Fruit fly (Drosophila melanogaster) whole organism, adult: ENCODE data around the gene Mtr4.

Experiments used
- CG11617 ChIP-seq: fragments of 200-800 bp; sonication (Bioruptor generic); optimal IDR thresholded peaks from 2 replicates; lab custom pipeline; 2017; ENCODE audit warnings: mild to moderate bottlenecking, missing biosample characterization, missing genetic modification reagents, missing genetic modification characterization
- CG7045 ChIP-seq: fragments of 200-800 bp; sonication (Bioruptor generic); optimal IDR thresholded peaks from 2 replicates; lab custom pipeline; 2017; ENCODE audit warnings: missing biosample characterization, mild to moderate bottlenecking, missing genetic modification characterization
- Crg-1 ChIP-seq: fragments of 200-800 bp; sonication (Bioruptor generic); optimal IDR thresholded peaks from 2 replicates; lab custom pipeline; 2016; ENCODE audit warnings: missing biosample characterization, missing genetic modification characterization
- Hr96 ChIP-seq: fragments of 200-800 bp; sonication (Bioruptor generic); optimal IDR thresholded peaks from 2 replicates; lab custom pipeline; 2016; ENCODE audit warnings: missing biosample characterization, missing genetic modification characterization
- kay ChIP-seq: fragments of 200-800 bp; sonication (Bioruptor generic); peaks from one replicate; lab custom pipeline; 2016; ENCODE audit warnings: missing biosample characterization, missing genetic modification characterization, borderline replicate concordance
- ovo ChIP-seq: fragments of 200-800 bp; sonication (Bioruptor generic); optimal IDR thresholded peaks from 2 replicates; lab custom pipeline; 2016; ENCODE audit warnings: missing biosample characterization, missing genetic modification characterization
- tj ChIP-seq: fragments of 200-800 bp; sonication (Bioruptor generic); optimal IDR thresholded peaks from 3 replicates; lab custom pipeline; 2017; ENCODE audit warnings: missing biosample characterization, mild to moderate bottlenecking, missing genetic modification characterization, moderate library complexity

- TF ChIP-seq tj (GFP tag; lab: Kevin White, UChicago) = no peak
- no peak for TF ChIP-seq kay
- no peak for TF ChIP-seq ovo (GFP tag; lab: Kevin White, UChicago)
- TF ChIP-seq Crg-1 (GFP tag; lab: Kevin White, UChicago) = no peak
- TF ChIP-seq CG11617 (GFP tag; lab: Kevin White, UChicago) = no peak
- TF ChIP-seq CG7045 (GFP tag; lab: Kevin White, UChicago) = no peak
- TF ChIP-seq Hr96 = no peak
Observed at dm6 chr2L:15796300-15796699, 44.2 kb downstream of the Mtr4 start.
